Fruit fly (Drosophila melanogaster) whole organism, adult: ENCODE results near the gene CG6901.

ENCODE experiments used
- CG11617 ChIP-seq: fragments of 200-800 bp; sonication (Bioruptor generic); optimal IDR thresholded peaks from 2 replicates; lab custom pipeline; 2017; ENCODE audit warnings: mild to moderate bottlenecking, missing biosample characterization, missing genetic modification reagents, missing genetic modification characterization
- CG12768 ChIP-seq: fragments of 200-800 bp; sonication (Bioruptor generic); optimal IDR thresholded peaks from 2 replicates; lab custom pipeline; 2017; ENCODE audit warnings: missing biosample characterization, missing genetic modification characterization, mild to moderate bottlenecking, moderate library complexity, missing genetic modification reagents
- CG14711 ChIP-seq: fragments of 200-800 bp; sonication (Bioruptor generic); optimal IDR thresholded peaks from 2 replicates; lab custom pipeline; 2018; ENCODE audit warnings: missing biosample characterization, mild to moderate bottlenecking, missing genetic modification characterization, moderate library complexity
- CG1620 ChIP-seq: fragments of 200-800 bp; sonication (Bioruptor generic); optimal IDR thresholded peaks from 2 replicates; lab custom pipeline; 2016; ENCODE audit warnings: missing biosample characterization, missing genetic modification characterization
- CG33017 ChIP-seq: fragments of 200-800 bp; sonication (Bioruptor generic); optimal IDR thresholded peaks from 2 replicates; lab custom pipeline; 2018; ENCODE audit warnings: missing biosample characterization, mild to moderate bottlenecking, missing genetic modification characterization, moderate library complexity
- CG5204 ChIP-seq: fragments of 200-800 bp; sonication (Bioruptor generic); optimal IDR thresholded peaks from 2 replicates; lab custom pipeline; 2016; ENCODE audit warnings: missing biosample characterization, missing genetic modification characterization
- CG7045 ChIP-seq: fragments of 200-800 bp; sonication (Bioruptor generic); optimal IDR thresholded peaks from 2 replicates; lab custom pipeline; 2017; ENCODE audit warnings: missing biosample characterization, mild to moderate bottlenecking, missing genetic modification characterization
- CG7101 ChIP-seq: fragments of 200-800 bp; sonication (Bioruptor generic); optimal IDR thresholded peaks from 2 replicates; lab custom pipeline; 2018; ENCODE audit warnings: missing biosample characterization, mild to moderate bottlenecking, missing genetic modification characterization, moderate library complexity
- Clk ChIP-seq: fragments of 200-800 bp; sonication (Bioruptor generic); optimal IDR thresholded peaks from 2 replicates; lab custom pipeline; 2017; ENCODE audit warnings: missing biosample characterization, missing genetic modification characterization
- Crg-1 ChIP-seq: fragments of 200-800 bp; sonication (Bioruptor generic); optimal IDR thresholded peaks from 2 replicates; lab custom pipeline; 2016; ENCODE audit warnings: missing biosample characterization, missing genetic modification characterization
- Hr96 ChIP-seq: fragments of 200-800 bp; sonication (Bioruptor generic); optimal IDR thresholded peaks from 2 replicates; lab custom pipeline; 2016; ENCODE audit warnings: missing biosample characterization, missing genetic modification characterization
- Mnt ChIP-seq: fragments of 200-800 bp; sonication (Bioruptor generic); optimal IDR thresholded peaks from 2 replicates; lab custom pipeline; 2016; ENCODE audit warnings: missing biosample characterization, mild to moderate bottlenecking, missing genetic modification characterization
- bab1 ChIP-seq: fragments of 200-800 bp; sonication (Bioruptor generic); optimal IDR thresholded peaks from 3 replicates; lab custom pipeline; 2019; ENCODE audit warnings: missing biosample characterization, mild to moderate bottlenecking, missing genetic modification characterization, moderate library complexity
- cic ChIP-seq: fragments of 200-800 bp; sonication (Bioruptor generic); optimal IDR thresholded peaks from 2 replicates; lab custom pipeline; 2017; ENCODE audit warnings: missing biosample characterization, mild to moderate bottlenecking, missing genetic modification characterization, moderate library complexity
- cnc ChIP-seq, 2 experiments: fragments of >200 bp; optimal IDR thresholded peaks; 2 replicates each; lab custom pipeline; 2017
- kay ChIP-seq: fragments of 200-800 bp; sonication (Bioruptor generic); peaks from one replicate; lab custom pipeline; 2016; ENCODE audit warnings: missing biosample characterization, missing genetic modification characterization, borderline replicate concordance
- ovo ChIP-seq: fragments of 200-800 bp; sonication (Bioruptor generic); optimal IDR thresholded peaks from 2 replicates; lab custom pipeline; 2016; ENCODE audit warnings: missing biosample characterization, missing genetic modification characterization
- pad ChIP-seq: fragments of 200-800 bp; sonication (Bioruptor generic); optimal IDR thresholded peaks from 3 replicates; lab custom pipeline; 2017; ENCODE audit warnings: missing biosample characterization, missing genetic modification characterization, mild to moderate bottlenecking, moderate library complexity, missing genetic modification reagents
- tj ChIP-seq: fragments of 200-800 bp; sonication (Bioruptor generic); optimal IDR thresholded peaks from 3 replicates; lab custom pipeline; 2017; ENCODE audit warnings: missing biosample characterization, mild to moderate bottlenecking, missing genetic modification characterization, moderate library complexity
- toe ChIP-seq: fragments of 200-800 bp; sonication (Bioruptor generic); optimal IDR thresholded peaks from 2 replicates; lab custom pipeline; 2016; ENCODE audit warnings: missing biosample characterization, missing genetic modification characterization

CG6901 gene

DNA sequence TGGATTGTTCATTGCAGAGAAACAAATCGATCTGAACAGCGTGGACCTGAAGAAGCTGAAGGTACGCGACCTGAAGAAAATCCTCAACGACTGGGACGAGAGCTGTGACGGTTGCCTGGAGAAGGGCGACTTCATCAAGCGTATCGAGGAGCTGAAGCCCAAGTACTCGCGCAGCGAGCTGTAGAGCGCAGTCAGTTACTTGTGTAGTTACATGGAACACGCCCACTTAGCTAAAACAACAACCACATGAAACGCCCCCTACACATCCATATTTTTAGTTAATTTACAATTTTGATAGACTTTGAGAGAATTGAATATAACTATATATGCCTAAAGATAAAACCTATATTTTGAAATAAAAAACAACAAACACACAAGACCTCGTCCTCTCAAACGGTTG, 27.2 kb downstream of the CG6901 start:
- TF ChIP-seq CG7101 (tag; lab: Kevin White, UChicago) (no peak), CG1620 (no peak), CG5204 (GFP tag; lab: Kevin White, UChicago) (no peak), CG11617 (no peak), Crg-1 (GFP tag; lab: Kevin White, UChicago) (no peak), CG14711 (tag; lab: Kevin White, UChicago) (no peak), cnc (optimal IDR thresholded peaks at IDR 0.05; lab: Kevin White, UChicago) (no peak), cic (no peak), bab1 (GFP tag; lab: Kevin White, UChicago) (no peak), CG33017 (no peak), pad (GFP tag; lab: Kevin White, UChicago) (no peak)

DNA sequence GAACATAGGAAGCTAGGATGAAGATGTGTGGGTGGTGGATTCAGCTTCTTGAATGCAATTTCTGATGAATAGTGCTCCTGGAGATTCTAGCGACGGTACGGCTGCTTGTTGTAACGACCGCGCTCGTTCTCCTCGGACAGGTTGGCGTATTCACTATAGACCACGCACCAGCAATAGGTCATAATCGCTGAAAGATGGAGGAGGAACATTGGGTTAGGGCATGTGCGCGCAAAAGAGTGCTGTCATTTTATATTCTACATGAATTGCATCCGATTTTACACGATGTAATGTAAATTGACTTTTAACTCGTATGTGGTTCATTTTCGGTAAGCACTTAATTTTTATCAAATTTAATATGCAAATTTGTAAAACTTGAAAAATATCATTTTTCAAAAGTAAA, 27.8 kb downstream of the CG6901 start:
- TF ChIP-seq pad (GFP tag; lab: Kevin White, UChicago), result peak; percentile 20
- TF ChIP-seq kay, result no peak

DNA sequence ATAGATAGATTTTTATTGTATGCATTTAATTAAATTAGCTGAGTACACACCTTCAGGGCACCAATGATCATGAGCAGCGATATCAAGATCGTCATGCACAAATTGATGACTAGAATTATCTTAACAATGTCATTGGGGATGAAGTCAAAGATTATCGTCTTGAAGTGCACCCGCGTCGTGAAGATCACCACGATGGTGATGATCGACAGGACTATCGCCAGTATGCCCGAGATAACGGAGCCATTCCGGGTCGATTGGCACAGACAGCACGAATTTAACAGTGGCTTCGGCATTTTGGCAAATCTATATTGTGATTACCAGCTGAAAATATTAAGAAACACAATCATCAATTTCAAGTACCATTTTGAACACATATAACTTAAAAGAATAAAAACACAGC, 28.8 kb downstream of the CG6901 start:
- TF ChIP-seq CG33017 (no peak), CG7101 (tag; lab: Kevin White, UChicago) (no peak), CG1620 (no peak), toe (GFP tag; lab: Kevin White, UChicago) (no peak), CG11617 (no peak), CG7045 (GFP tag; lab: Kevin White, UChicago) (no peak), bab1 (GFP tag; lab: Kevin White, UChicago) (no peak), CG5204 (GFP tag; lab: Kevin White, UChicago) (no peak), Crg-1 (GFP tag; lab: Kevin White, UChicago) (no peak), pad (GFP tag; lab: Kevin White, UChicago) (no peak), cic (no peak), cnc (optimal IDR thresholded peaks at IDR 0.05; lab: Kevin White, UChicago) (no peak), kay (no peak), ovo (GFP tag; lab: Kevin White, UChicago) (no peak), CG12768 (no peak), Hr96 (GFP tag; lab: Kevin White, UChicago) (no peak), CG14711 (tag; lab: Kevin White, UChicago) (no peak), tj (GFP tag; lab: Kevin White, UChicago) (no peak), Clk (no peak)

DNA sequence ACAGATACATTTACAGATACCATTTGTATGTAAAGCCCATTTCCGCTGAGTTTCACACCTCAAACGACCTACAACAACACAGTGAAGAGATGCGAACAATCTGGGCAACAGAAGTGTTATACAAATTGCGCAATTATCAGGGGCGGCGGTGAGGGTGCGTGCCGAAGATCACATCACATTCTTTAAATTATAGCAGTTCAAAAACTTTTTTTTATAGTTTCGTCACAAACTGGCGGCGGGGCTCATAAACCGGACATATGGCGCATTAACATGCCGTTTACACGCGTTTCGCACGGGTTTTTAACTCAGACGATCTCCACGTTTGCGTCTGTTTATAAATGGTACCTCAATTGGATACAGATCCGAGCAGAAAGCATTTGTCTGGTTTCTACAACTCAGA, 30.0 kb downstream of the CG6901 start:
- TF ChIP-seq pad (GFP tag; lab: Kevin White, UChicago) (no peak), tj (GFP tag; lab: Kevin White, UChicago) (no peak), CG7045 (GFP tag; lab: Kevin White, UChicago) (no peak), Mnt (GFP tag; lab: Kevin White, UChicago) (no peak), cnc (optimal IDR thresholded peaks at IDR 0.05; lab: Kevin White, UChicago) (no peak), ovo (GFP tag; lab: Kevin White, UChicago) (no peak), CG12768 (no peak), CG11617 (no peak), CG7101 (tag; lab: Kevin White, UChicago) (no peak), cic (no peak), Hr96 (GFP tag; lab: Kevin White, UChicago) (no peak), CG14711 (tag; lab: Kevin White, UChicago) (no peak), Crg-1 (GFP tag; lab: Kevin White, UChicago) (no peak), kay (no peak), CG5204 (GFP tag; lab: Kevin White, UChicago) (no peak), bab1 (GFP tag; lab: Kevin White, UChicago) (no peak), toe (GFP tag; lab: Kevin White, UChicago) (no peak), CG1620 (no peak), Clk (no peak)

DNA sequence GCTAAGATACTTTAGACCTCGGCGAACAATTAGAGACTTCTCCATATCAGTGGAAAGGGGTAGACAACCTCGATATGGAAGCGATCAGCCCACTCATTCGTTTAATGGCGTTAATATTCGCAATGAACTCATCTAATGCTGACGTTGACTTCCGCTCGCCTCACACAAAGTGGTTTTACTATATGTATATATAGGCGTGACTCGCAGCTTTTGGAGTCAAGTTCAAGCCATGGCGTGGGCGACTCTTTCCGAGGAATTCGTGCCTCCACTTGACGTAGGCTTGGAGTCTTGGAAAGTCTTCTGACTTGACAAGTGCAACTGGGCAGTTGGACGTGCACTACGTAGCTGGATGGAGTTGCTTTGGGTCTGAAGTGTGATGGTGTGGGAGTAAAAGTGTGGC, 30.5 kb downstream of the CG6901 start:
- TF ChIP-seq cnc (optimal IDR thresholded peaks at IDR 0.05; lab: Kevin White, UChicago), result peak in 1 of 2 experiments; percentile 9
- no peak for TF ChIP-seq toe (GFP tag; lab: Kevin White, UChicago)

DNA sequence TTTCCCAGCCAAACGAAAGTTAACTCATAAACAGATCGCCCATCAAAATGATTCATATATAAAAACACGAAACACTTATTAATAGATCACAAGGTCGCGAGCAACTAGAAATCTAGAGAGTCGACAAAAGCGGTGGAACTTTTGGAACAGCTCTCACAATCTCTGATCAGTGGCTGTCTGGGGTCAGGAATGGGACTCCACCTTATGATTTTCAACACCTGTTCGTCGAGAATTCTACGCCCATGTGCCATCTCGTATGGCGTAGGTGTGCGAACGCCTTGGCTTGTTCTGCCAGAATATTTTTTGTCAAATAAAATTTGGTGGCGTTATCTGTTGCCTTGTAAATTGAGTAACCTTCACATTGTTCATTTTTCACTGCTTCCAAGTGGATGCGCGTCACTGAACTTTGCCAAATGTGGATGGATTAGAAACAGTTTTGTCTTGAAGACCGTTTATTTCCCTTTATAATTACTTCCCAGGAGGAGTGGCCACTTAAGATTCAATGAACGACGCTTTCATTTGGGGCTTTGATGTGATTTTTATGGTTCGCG, 32.3 kb downstream of the CG6901 start:
- TF ChIP-seq CG1620 (no peak), pad (GFP tag; lab: Kevin White, UChicago) (no peak), Crg-1 (GFP tag; lab: Kevin White, UChicago) (no peak), cnc (optimal IDR thresholded peaks at IDR 0.05; lab: Kevin White, UChicago) (no peak), CG5204 (GFP tag; lab: Kevin White, UChicago) (no peak), Clk (no peak), CG11617 (no peak), kay (no peak), CG7045 (GFP tag; lab: Kevin White, UChicago) (peak; percentile 3), ovo (GFP tag; lab: Kevin White, UChicago) (no peak), toe (GFP tag; lab: Kevin White, UChicago) (no peak), bab1 (GFP tag; lab: Kevin White, UChicago) (no peak), Mnt (GFP tag; lab: Kevin White, UChicago) (no peak), CG12768 (peak; percentile 14), CG14711 (tag; lab: Kevin White, UChicago) (no peak), CG33017 (peak; percentile 40)
